Fruit fly (Drosophila melanogaster) whole organism, adult: ENCODE results near the gene orion.
A peak's percentile ranks its signal among the peaks of the same experiment; 100 is the strongest.

ENCODE experiments used
- CG11617 ChIP-seq: fragments of 200-800 bp; sonication (Bioruptor generic); optimal IDR thresholded peaks from 2 replicates; lab custom pipeline; 2017; ENCODE audit warnings: mild to moderate bottlenecking, missing biosample characterization, missing genetic modification reagents, missing genetic modification characterization
- CG12768 ChIP-seq: fragments of 200-800 bp; sonication (Bioruptor generic); optimal IDR thresholded peaks from 2 replicates; lab custom pipeline; 2017; ENCODE audit warnings: missing biosample characterization, missing genetic modification characterization, mild to moderate bottlenecking, moderate library complexity, missing genetic modification reagents
- CG14711 ChIP-seq: fragments of 200-800 bp; sonication (Bioruptor generic); optimal IDR thresholded peaks from 2 replicates; lab custom pipeline; 2018; ENCODE audit warnings: missing biosample characterization, mild to moderate bottlenecking, missing genetic modification characterization, moderate library complexity
- CG1620 ChIP-seq: fragments of 200-800 bp; sonication (Bioruptor generic); optimal IDR thresholded peaks from 2 replicates; lab custom pipeline; 2016; ENCODE audit warnings: missing biosample characterization, missing genetic modification characterization
- CG33017 ChIP-seq: fragments of 200-800 bp; sonication (Bioruptor generic); optimal IDR thresholded peaks from 2 replicates; lab custom pipeline; 2018; ENCODE audit warnings: missing biosample characterization, mild to moderate bottlenecking, missing genetic modification characterization, moderate library complexity
- CG5204 ChIP-seq: fragments of 200-800 bp; sonication (Bioruptor generic); optimal IDR thresholded peaks from 2 replicates; lab custom pipeline; 2016; ENCODE audit warnings: missing biosample characterization, missing genetic modification characterization
- CG7045 ChIP-seq: fragments of 200-800 bp; sonication (Bioruptor generic); optimal IDR thresholded peaks from 2 replicates; lab custom pipeline; 2017; ENCODE audit warnings: missing biosample characterization, mild to moderate bottlenecking, missing genetic modification characterization
- CG7101 ChIP-seq: fragments of 200-800 bp; sonication (Bioruptor generic); optimal IDR thresholded peaks from 2 replicates; lab custom pipeline; 2018; ENCODE audit warnings: missing biosample characterization, mild to moderate bottlenecking, missing genetic modification characterization, moderate library complexity
- Clk ChIP-seq: fragments of 200-800 bp; sonication (Bioruptor generic); optimal IDR thresholded peaks from 2 replicates; lab custom pipeline; 2017; ENCODE audit warnings: missing biosample characterization, missing genetic modification characterization
- Crg-1 ChIP-seq: fragments of 200-800 bp; sonication (Bioruptor generic); optimal IDR thresholded peaks from 2 replicates; lab custom pipeline; 2016; ENCODE audit warnings: missing biosample characterization, missing genetic modification characterization
- Hr96 ChIP-seq: fragments of 200-800 bp; sonication (Bioruptor generic); optimal IDR thresholded peaks from 2 replicates; lab custom pipeline; 2016; ENCODE audit warnings: missing biosample characterization, missing genetic modification characterization
- Mnt ChIP-seq: fragments of 200-800 bp; sonication (Bioruptor generic); optimal IDR thresholded peaks from 2 replicates; lab custom pipeline; 2016; ENCODE audit warnings: missing biosample characterization, mild to moderate bottlenecking, missing genetic modification characterization
- bab1 ChIP-seq: fragments of 200-800 bp; sonication (Bioruptor generic); optimal IDR thresholded peaks from 3 replicates; lab custom pipeline; 2019; ENCODE audit warnings: missing biosample characterization, mild to moderate bottlenecking, missing genetic modification characterization, moderate library complexity
- cic ChIP-seq: fragments of 200-800 bp; sonication (Bioruptor generic); optimal IDR thresholded peaks from 2 replicates; lab custom pipeline; 2017; ENCODE audit warnings: missing biosample characterization, mild to moderate bottlenecking, missing genetic modification characterization, moderate library complexity
- cnc ChIP-seq, 2 experiments: fragments of >200 bp; optimal IDR thresholded peaks; 2 replicates each; lab custom pipeline; 2017
- kay ChIP-seq: fragments of 200-800 bp; sonication (Bioruptor generic); peaks from one replicate; lab custom pipeline; 2016; ENCODE audit warnings: missing biosample characterization, missing genetic modification characterization, borderline replicate concordance
- ovo ChIP-seq: fragments of 200-800 bp; sonication (Bioruptor generic); optimal IDR thresholded peaks from 2 replicates; lab custom pipeline; 2016; ENCODE audit warnings: missing biosample characterization, missing genetic modification characterization
- pad ChIP-seq: fragments of 200-800 bp; sonication (Bioruptor generic); optimal IDR thresholded peaks from 3 replicates; lab custom pipeline; 2017; ENCODE audit warnings: missing biosample characterization, missing genetic modification characterization, mild to moderate bottlenecking, moderate library complexity, missing genetic modification reagents
- tj ChIP-seq: fragments of 200-800 bp; sonication (Bioruptor generic); optimal IDR thresholded peaks from 3 replicates; lab custom pipeline; 2017; ENCODE audit warnings: missing biosample characterization, mild to moderate bottlenecking, missing genetic modification characterization, moderate library complexity
- toe ChIP-seq: fragments of 200-800 bp; sonication (Bioruptor generic); optimal IDR thresholded peaks from 2 replicates; lab custom pipeline; 2016; ENCODE audit warnings: missing biosample characterization, missing genetic modification characterization

Gene orion

dm6 chrX:7901153-7902038, 45.3 kb downstream of the orion start, which contains the start of the genes RpS6 and bys:
RpS6 (minus strand) TSS chrX:7901331.
bys (plus strand) TSS chrX:7901880.
- TF ChIP-seq CG14711 (tag; lab: Kevin White, UChicago) (peak; percentile 62), CG33017 (tag; lab: Kevin White, UChicago) (peak; percentile 40), cnc (optimal IDR thresholded peaks at IDR 0.05; lab: Kevin White, UChicago) (no peak), CG5204 (no peak), bab1 (GFP tag; lab: Kevin White, UChicago) (peak; percentile 84), cic (GFP tag; lab: Kevin White, UChicago) (no peak), ovo (GFP tag; lab: Kevin White, UChicago) (peak; percentile 6), CG11617 (peak; percentile 84), CG1620 (GFP tag; lab: Kevin White, UChicago) (peak; percentile 63), Crg-1 (GFP tag; lab: Kevin White, UChicago) (peak; percentile 20), Hr96 (GFP tag; lab: Kevin White, UChicago) (peak; percentile 83), Mnt (peak; percentile 99), toe (GFP tag; lab: Kevin White, UChicago) (peak; percentile 57), kay (GFP tag; lab: Kevin White, UChicago) (no peak), tj (GFP tag; lab: Kevin White, UChicago) (peak; percentile 39), pad (GFP tag; lab: Kevin White, UChicago) (peak; percentile 54), CG7045 (GFP tag; lab: Kevin White, UChicago) (no peak), CG7101 (tag; lab: Kevin White, UChicago) (peak; percentile 69), CG12768 (GFP tag; lab: Kevin White, UChicago) (peak; percentile 13), Clk (no peak)

DNA sequence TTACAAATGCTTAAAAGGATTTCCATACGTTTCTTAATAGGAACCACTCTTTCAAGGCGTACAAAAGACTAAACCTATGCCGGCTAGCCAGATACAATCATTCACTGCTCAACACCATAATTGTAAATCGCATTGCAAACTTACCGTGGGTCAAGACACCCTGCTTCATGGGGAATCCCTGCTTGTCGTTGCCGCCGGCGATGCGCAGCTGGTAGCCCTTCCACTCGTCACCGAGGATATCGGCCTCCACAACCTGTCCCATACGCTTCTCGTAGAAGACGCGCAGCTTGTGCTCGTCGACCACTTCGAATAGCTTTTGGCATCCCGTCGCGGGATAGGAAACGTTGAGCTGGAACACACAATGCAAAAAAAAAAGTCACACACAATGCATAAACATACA, 46.0 kb downstream of the orion start:
- no peak for TF ChIP-seq cnc (optimal IDR thresholded peaks at IDR 0.05; lab: Kevin White, UChicago)

DNA sequence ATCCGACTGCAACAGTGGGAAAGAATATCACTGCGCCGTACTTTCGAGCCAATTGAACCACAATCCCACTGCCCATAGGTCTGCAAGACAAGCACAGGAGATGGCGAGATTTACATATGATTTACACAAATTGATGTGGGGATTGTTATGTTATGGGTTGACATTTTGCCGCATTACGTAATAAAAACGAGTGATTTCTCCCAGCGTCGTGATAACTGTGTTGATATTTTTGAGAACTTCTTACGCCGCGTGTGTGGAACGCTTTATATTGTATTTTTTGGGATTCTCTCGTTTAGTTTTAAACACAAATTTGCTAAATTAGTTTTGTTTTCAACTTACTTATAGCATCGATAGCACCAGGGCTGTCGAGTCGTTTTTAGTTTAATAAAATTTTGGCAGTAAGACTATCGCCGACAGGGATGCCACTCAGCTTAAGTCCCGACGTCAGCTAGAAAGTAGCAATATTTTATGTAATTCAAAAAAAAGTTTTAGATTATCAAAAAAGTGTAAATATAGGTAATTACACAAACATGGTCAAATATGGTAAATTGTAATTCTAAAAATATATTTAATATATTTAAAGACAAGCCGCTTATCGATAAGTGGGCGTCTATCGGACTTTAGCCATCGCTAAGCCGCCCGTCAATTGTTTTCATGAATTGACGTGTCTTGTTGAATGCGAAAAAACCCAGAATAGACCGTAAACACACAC, 53.1 kb downstream of the orion start, which contains the start of the genes CG45089, ND-MNLL and p115:
TSS of gene CG45089 (minus strand) at position 388 of the 712 bp plus-strand sequence.
TSS of gene ND-MNLL (minus strand) at position 388 of the 712 bp plus-strand sequence.
TSS of gene p115 (plus strand) at position 621 of the 712 bp plus-strand sequence.
- peak; percentile 96 for TF ChIP-seq CG14711 (tag; lab: Kevin White, UChicago)
- peak; percentile 67 for TF ChIP-seq CG11617
- TF ChIP-seq Crg-1 (GFP tag; lab: Kevin White, UChicago) = peak; percentile 44
- peak; percentile 80 for TF ChIP-seq bab1 (GFP tag; lab: Kevin White, UChicago)
- no peak for TF ChIP-seq CG33017 (tag; lab: Kevin White, UChicago)
- TF ChIP-seq CG1620 (GFP tag; lab: Kevin White, UChicago) = peak; percentile 81
- no peak for TF ChIP-seq CG12768 (GFP tag; lab: Kevin White, UChicago)
- peak; percentile 75 for TF ChIP-seq Mnt
- no peak for TF ChIP-seq cnc (optimal IDR thresholded peaks at IDR 0.05; lab: Kevin White, UChicago)
- TF ChIP-seq CG7045 (GFP tag; lab: Kevin White, UChicago) = peak; percentile 11
- peak; percentile 55 for TF ChIP-seq toe (GFP tag; lab: Kevin White, UChicago)
- peak; percentile 40 for TF ChIP-seq CG5204
- TF ChIP-seq pad (GFP tag; lab: Kevin White, UChicago) = peak; percentile 46
- TF ChIP-seq CG7101 (tag; lab: Kevin White, UChicago) = peak; percentile 76
- TF ChIP-seq Clk = no peak
- peak; percentile 61 for TF ChIP-seq tj (GFP tag; lab: Kevin White, UChicago)
- TF ChIP-seq Hr96 (GFP tag; lab: Kevin White, UChicago) = peak; percentile 32
- TF ChIP-seq kay (GFP tag; lab: Kevin White, UChicago) = no peak
- no peak for TF ChIP-seq cic (GFP tag; lab: Kevin White, UChicago)
- peak; percentile 42 for TF ChIP-seq ovo (GFP tag; lab: Kevin White, UChicago)

DNA sequence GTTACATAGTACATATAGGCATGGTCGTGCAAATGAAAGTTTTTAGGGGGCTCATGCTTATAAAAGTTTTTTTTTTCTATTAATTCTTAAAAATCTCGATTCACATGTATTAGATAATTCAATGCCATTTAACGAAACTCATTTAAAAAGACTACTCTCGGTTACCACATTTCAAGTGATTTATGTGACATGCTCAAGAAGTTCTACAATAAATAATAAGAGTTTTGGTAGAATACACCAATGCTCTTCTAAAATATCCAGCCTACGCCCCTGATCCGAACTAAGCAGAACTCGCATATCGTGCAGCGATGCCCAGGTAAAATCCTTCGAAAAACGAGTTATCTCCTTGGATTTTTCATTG, 54.2 kb downstream of the orion start:
- peak; percentile 17 for TF ChIP-seq CG7101 (tag; lab: Kevin White, UChicago)
- TF ChIP-seq Hr96 (GFP tag; lab: Kevin White, UChicago) = no peak
- TF ChIP-seq CG33017 (tag; lab: Kevin White, UChicago) = no peak
- TF ChIP-seq CG1620 (GFP tag; lab: Kevin White, UChicago) = peak; percentile 17
- no peak for TF ChIP-seq CG14711 (tag; lab: Kevin White, UChicago)
- peak; percentile 18 for TF ChIP-seq bab1 (GFP tag; lab: Kevin White, UChicago)
- no peak for TF ChIP-seq cnc (optimal IDR thresholded peaks at IDR 0.05; lab: Kevin White, UChicago)
- no peak for TF ChIP-seq pad (GFP tag; lab: Kevin White, UChicago)
